Worm (Caenorhabditis elegans): ENCODE data around the gene olrn-1.

The olrn-1 gene

ce11 chrX:15586192-15586591 lies 48.7 kb downstream of the olrn-1 start:
- no peak for TF ChIP-seq tbx-8 (GFP tag; optimal IDR thresholded peaks at IDR 0.05)
- no peak for TF ChIP-seq ceh-83 (GFP tag; optimal IDR thresholded peaks at IDR 0.05)
- no peak for TF ChIP-seq pha-4 (tag; optimal IDR thresholded peaks at IDR 0.05)
- TF ChIP-seq ces-1 (GFP tag; optimal IDR thresholded peaks at IDR 0.05) = no peak
- no peak for TF ChIP-seq lsy-2 (tag; optimal IDR thresholded peaks at IDR 0.05)
- TF ChIP-seq flh-1 (GFP tag; optimal IDR thresholded peaks at IDR 0.05) = no peak
- TF ChIP-seq nhr-2 (tag; optimal IDR thresholded peaks at IDR 0.05) = no peak
- TF ChIP-seq blmp-1 (tag; optimal IDR thresholded peaks at IDR 0.05) = no peak
- no peak for TF ChIP-seq ceh-43 (GFP tag; optimal IDR thresholded peaks at IDR 0.05)
- TF ChIP-seq unc-120 (tag; optimal IDR thresholded peaks at IDR 0.05; ENCODE audit: poor library complexity, severe bottlenecking) = no peak
- TF ChIP-seq M03D4.4 (tag; optimal IDR thresholded peaks at IDR 0.05) = no peak
- TF ChIP-seq ceh-39 (tag; optimal IDR thresholded peaks at IDR 0.05) = no peak
- TF ChIP-seq mab-5 (tag; optimal IDR thresholded peaks at IDR 0.05) = no peak
- no peak for TF ChIP-seq mls-2 (tag; optimal IDR thresholded peaks at IDR 0.05)

ce11 chrX:15590347-15590928 lies 53.0 kb downstream of the olrn-1 start, which contains the start of gene gas-1:
TSS of gene gas-1 (minus strand) at chrX:15590397.
- TF ChIP-seq flh-1 (GFP tag; optimal IDR thresholded peaks at IDR 0.05) (no peak), nhr-237 (tag; optimal IDR thresholded peaks at IDR 0.05) (peak; percentile 17), mep-1 (tag; optimal IDR thresholded peaks at IDR 0.05) (peak; percentile 26), lin-13 (tag; optimal IDR thresholded peaks at IDR 0.05) (peak; percentile 4)

- TF ChIP-seq mab-5 (tag; optimal IDR thresholded peaks at IDR 0.05) (no peak), mls-2 (tag; optimal IDR thresholded peaks at IDR 0.05) (no peak), lsy-2 (tag; optimal IDR thresholded peaks at IDR 0.05) (no peak), ceh-43 (GFP tag; optimal IDR thresholded peaks at IDR 0.05) (no peak), unc-62 (GFP tag; optimal IDR thresholded peaks at IDR 0.05) (no peak), cnd-1 (tag; optimal IDR thresholded peaks at IDR 0.05) (no peak), lin-32 (GFP tag; optimal IDR thresholded peaks at IDR 0.05) (no peak), ceh-83 (GFP tag; optimal IDR thresholded peaks at IDR 0.05) (no peak), nhr-237 (tag; optimal IDR thresholded peaks at IDR 0.05) (no peak), zip-8 (tag; optimal IDR thresholded peaks at IDR 0.05) (no peak)
These were observed 53.6 kb downstream of the olrn-1 start, which contains the start of gene usp-33 for ce11 chrX:15591068-15591467. TSS of gene usp-33 (plus strand) at chrX:15591368.

- TF ChIP-seq M03D4.4 (tag; optimal IDR thresholded peaks at IDR 0.05) (no peak), unc-62 (GFP tag; optimal IDR thresholded peaks at IDR 0.05) (no peak), ceh-83 (GFP tag; optimal IDR thresholded peaks at IDR 0.05) (no peak)
These were observed 55.9 kb downstream of the olrn-1 start for ce11 chrX:15593366-15593765.

ce11 chrX:15594019-15594418 lies 56.6 kb downstream of the olrn-1 start:
- no peak for TF ChIP-seq blmp-1 (tag; optimal IDR thresholded peaks at IDR 0.05)
- no peak for TF ChIP-seq unc-120 (tag; optimal IDR thresholded peaks at IDR 0.05; ENCODE audit: poor library complexity, severe bottlenecking)
- TF ChIP-seq elt-1 (tag; optimal IDR thresholded peaks at IDR 0.05; ENCODE audit: borderline replicate concordance, insufficient read depth) = no peak
- TF ChIP-seq mep-1 (tag; optimal IDR thresholded peaks at IDR 0.05) = no peak
- no peak for TF ChIP-seq drap-1 (GFP tag; optimal IDR thresholded peaks at IDR 0.05)
- TF ChIP-seq unc-39 (tag; optimal IDR thresholded peaks at IDR 0.05) = no peak
- TF ChIP-seq ham-2 (GFP tag; optimal IDR thresholded peaks at IDR 0.05) = no peak
- no peak for TF ChIP-seq cnd-1 (tag; optimal IDR thresholded peaks at IDR 0.05)
- no peak for TF ChIP-seq ces-1 (GFP tag; optimal IDR thresholded peaks at IDR 0.05)
- no peak for TF ChIP-seq flh-1 (GFP tag; optimal IDR thresholded peaks at IDR 0.05)
- no peak for TF ChIP-seq bed-3 (GFP tag; optimal IDR thresholded peaks at IDR 0.05)
- TF ChIP-seq zip-8 (tag; optimal IDR thresholded peaks at IDR 0.05) = no peak
- no peak for TF ChIP-seq snpc-4 (tag; optimal IDR thresholded peaks at IDR 0.05)
- TF ChIP-seq nhr-76 (tag; optimal IDR thresholded peaks at IDR 0.05) = no peak
- TF ChIP-seq ceh-83 (GFP tag; optimal IDR thresholded peaks at IDR 0.05) = no peak
- no peak for TF ChIP-seq ztf-11 (tag; optimal IDR thresholded peaks at IDR 0.05)
- TF ChIP-seq M03D4.4 (tag; optimal IDR thresholded peaks at IDR 0.05) = no peak
- no peak for TF ChIP-seq sptf-1 (tag; optimal IDR thresholded peaks at IDR 0.05)

All from whole organism, mixed stage, embryonic.